Worm (Caenorhabditis elegans) whole organism, L4/young adult: ENCODE results near the gene nhr-21.

ENCODE experiments used
- dao-5 ChIP-seq: sonication (generic microtip); optimal IDR thresholded peaks from 2 replicates; lab custom pipeline; 2016; ENCODE audit warnings: missing genotype, missing genetic modification characterization, moderate library complexity, missing compliant biosample characterization
- him-1 ChIP-seq: sonication (generic microtip); optimal IDR thresholded peaks from 2 replicates; lab custom pipeline; 2016; ENCODE audit warnings: missing genotype, missing genetic modification reagents, missing genetic modification characterization, missing compliant biosample characterization

DNA sequence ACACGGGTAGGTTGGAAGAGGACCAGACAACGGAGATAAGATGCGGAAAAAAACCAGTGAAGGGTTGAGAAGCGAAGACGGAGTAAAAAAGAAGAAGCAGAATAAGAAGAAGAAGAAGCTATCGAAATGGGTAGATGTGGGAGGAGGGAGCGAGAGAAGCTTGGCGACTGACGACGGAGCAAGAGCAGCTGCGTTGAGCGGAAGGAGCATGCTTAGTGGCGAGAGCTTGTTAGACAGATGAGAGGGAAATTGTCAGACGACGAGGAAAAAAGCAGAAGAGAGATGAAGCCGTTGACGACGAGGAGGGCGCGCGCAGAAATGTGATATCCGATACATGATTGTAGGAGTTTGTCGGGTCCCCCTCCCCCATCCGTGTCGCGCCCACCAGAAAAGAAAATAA is 12.0 kb upstream of the nhr-21 start:
- TF ChIP-seq him-1 (tag; lab: Kevin White, UChicago) (peak; percentile 72), dao-5 (tag; lab: Kevin White, UChicago) (no peak)
